Worm (Caenorhabditis elegans) whole organism, L1 larva: ENCODE data around the gene flp-2.

Experiments used
- dpl-1 ChIP-seq, 3 experiments: fragments of 150-350 bp in 2 of 3; sonication (generic microtip) in 1 of 3; optimal IDR thresholded peaks; 2 replicates each; lab custom pipeline; 2014 to 2017; ENCODE audit warnings: missing biosample characterization in 3 of 3, missing genetic modification characterization in 3 of 3, missing genetic modification reagents in 3 of 3
- efl-3 ChIP-seq: fragments of 200-800 bp; sonication (Bioruptor generic); optimal IDR thresholded peaks from 2 replicates; lab custom pipeline; 2018; ENCODE audit warnings: mild to moderate bottlenecking, missing genetic modification characterization, missing compliant biosample characterization
- lin-35 ChIP-seq, 2 experiments: fragments of 150-350 bp; optimal IDR thresholded peaks; 2 replicates each; lab custom pipeline; 2014; ENCODE audit warnings: missing biosample characterization in 2 of 2, missing genetic modification characterization in 2 of 2, missing genetic modification reagents in 2 of 2
- nhr-11 ChIP-seq: fragments of 150-350 bp; optimal IDR thresholded peaks from 2 replicates; lab custom pipeline; 2014; ENCODE audit warnings: missing biosample characterization, missing genetic modification characterization

DNA sequence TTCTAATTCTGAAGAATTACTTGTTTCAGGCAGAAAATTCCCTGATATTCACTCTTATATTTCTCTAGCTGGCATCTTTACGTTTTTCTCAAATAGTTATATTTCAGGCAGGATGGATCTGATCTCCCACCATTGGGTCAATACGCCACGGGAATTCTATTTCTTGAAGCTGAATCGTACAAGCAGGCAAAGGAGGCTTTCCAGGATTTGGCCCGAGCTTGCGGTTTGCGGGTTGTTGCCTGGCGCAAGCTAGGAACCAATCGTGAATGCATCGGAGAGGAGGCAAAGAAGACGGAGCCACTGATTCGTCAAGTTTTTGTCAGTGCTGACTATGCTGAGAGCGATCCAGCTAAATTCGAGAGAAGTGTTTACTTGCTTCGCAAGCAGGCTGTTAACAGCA, 10.0 kb downstream of the flp-2 start:
- TF ChIP-seq dpl-1 (GFP tag; optimal IDR thresholded peaks at IDR 0.05; lab: Kevin White, UChicago) (no peak), lin-35 (GFP tag; optimal IDR thresholded peaks at IDR 0.05; lab: Kevin White, UChicago) (no peak), efl-3 (no peak), nhr-11 (no peak)
